Fruit fly (Drosophila melanogaster) whole organism, embryonic: ENCODE data around the gene Mettl5.

Experiments
- Ada2b ChIP-seq: fragments of 200-800 bp; sonication (Bioruptor generic); IDR thresholded peaks from 2 replicates; pipeline ENCODE4 v1.3.6; 2022; ENCODE audit warnings: missing biosample characterization, missing genetic modification characterization
- Bgb ChIP-seq: fragments of 200-800 bp; sonication (Bioruptor generic); IDR thresholded peaks from 2 replicates; pipeline ENCODE4 v1.3.6; 2022; ENCODE audit warnings: missing biosample characterization, missing genetic modification characterization; ENCODE audit not compliant: partially characterized antibody
- CG10462 ChIP-seq: fragments of 200-800 bp; sonication (Bioruptor generic); optimal IDR thresholded peaks from 2 replicates; lab custom pipeline; 2016; ENCODE audit warnings: missing biosample characterization, missing genetic modification characterization
- CG10979 ChIP-seq: fragments of 200-800 bp; sonication (Bioruptor generic); optimal IDR thresholded peaks from 2 replicates; lab custom pipeline; 2018; ENCODE audit warnings: missing biosample characterization, mild to moderate bottlenecking, missing genetic modification characterization, moderate library complexity
- CG13424 ChIP-seq: fragments of 200-800 bp; sonication (Bioruptor generic); optimal IDR thresholded peaks from 2 replicates; lab custom pipeline; 2019; ENCODE audit warnings: missing biosample characterization, mild to moderate bottlenecking, missing genetic modification characterization, moderate library complexity
- CG14710 ChIP-seq: fragments of 200-800 bp; sonication (Bioruptor generic); optimal IDR thresholded peaks from 3 replicates; lab custom pipeline; 2019; ENCODE audit warnings: missing biosample characterization, mild to moderate bottlenecking, missing genetic modification characterization, moderate library complexity
- CG15011 ChIP-seq: fragments of 200-800 bp; sonication (Bioruptor generic); optimal IDR thresholded peaks from 3 replicates; lab custom pipeline; 2018; ENCODE audit warnings: missing biosample characterization, mild to moderate bottlenecking, missing genetic modification characterization
- CG1603 ChIP-seq: fragments of 200-800 bp; sonication (Bioruptor generic); optimal IDR thresholded peaks from 2 replicates; lab custom pipeline; 2019; ENCODE audit warnings: missing biosample characterization, mild to moderate bottlenecking, missing genetic modification characterization, moderate library complexity
- CG3163 ChIP-seq: fragments of 200-800 bp; sonication (Bioruptor generic); optimal IDR thresholded peaks from 3 replicates; lab custom pipeline; 2016; ENCODE audit warnings: missing biosample characterization, missing genetic modification characterization
- CG3407 ChIP-seq: fragments of 200-800 bp; sonication (Bioruptor generic); optimal IDR thresholded peaks from 2 replicates; lab custom pipeline; 2018; ENCODE audit warnings: missing biosample characterization, mild to moderate bottlenecking, missing genetic modification characterization
- CG3847 ChIP-seq: fragments of 200-800 bp; sonication (Bioruptor generic); IDR thresholded peaks from 2 replicates; pipeline ENCODE4 v1.3.6; 2022; ENCODE audit warnings: missing biosample characterization, missing genetic modification characterization
- CG4282 ChIP-seq: fragments of 200-800 bp; sonication (Bioruptor generic); optimal IDR thresholded peaks from 2 replicates; lab custom pipeline; 2016; ENCODE audit warnings: missing biosample characterization, missing genetic modification characterization
- CG4360 ChIP-seq: fragments of 200-800 bp; sonication (Bioruptor generic); IDR thresholded peaks from 2 replicates; pipeline ENCODE4 v1.3.6; 2022; ENCODE audit warnings: missing biosample characterization, missing genetic modification characterization
- CG5180 ChIP-seq: fragments of 200-800 bp; sonication (Bioruptor generic); optimal IDR thresholded peaks from 3 replicates; lab custom pipeline; 2017; ENCODE audit warnings: missing biosample characterization, missing genetic modification characterization, mild to moderate bottlenecking, moderate library complexity, missing genetic modification reagents
- CG5953 ChIP-seq: fragments of 200-800 bp; sonication (Bioruptor generic); IDR thresholded peaks from 2 replicates; pipeline ENCODE4 v1.3.6; 2022; ENCODE audit warnings: missing biosample characterization, missing genetic modification characterization
- CG6254 ChIP-seq: fragments of 200-800 bp; sonication (Bioruptor generic); optimal IDR thresholded peaks from 3 replicates; lab custom pipeline; 2017; ENCODE audit warnings: mild to moderate bottlenecking, missing biosample characterization, missing genetic modification reagents, missing genetic modification characterization
- CG6683 ChIP-seq: fragments of 200-800 bp; sonication (Bioruptor generic); optimal IDR thresholded peaks from 2 replicates; lab custom pipeline; 2017; ENCODE audit warnings: missing biosample characterization, mild to moderate bottlenecking, missing genetic modification characterization, missing genetic modification reagents
- CG7928 ChIP-seq: fragments of 200-800 bp; sonication (Bioruptor generic); optimal IDR thresholded peaks from 2 replicates; lab custom pipeline; 2017; ENCODE audit warnings: missing biosample characterization, mild to moderate bottlenecking, missing genetic modification characterization
- CG8924 ChIP-seq: fragments of 200-800 bp; optimal IDR thresholded peaks from 3 replicates; lab custom pipeline; 2019; ENCODE audit warnings: missing biosample characterization, mild to moderate bottlenecking, missing genetic modification characterization, moderate library complexity
- Deaf1 ChIP-seq: fragments of 200-800 bp; optimal IDR thresholded peaks from 3 replicates; lab custom pipeline; 2019; ENCODE audit warnings: missing biosample characterization, mild to moderate bottlenecking, missing genetic modification characterization, moderate library complexity
- Dip3 ChIP-seq: fragments of 200-800 bp; sonication (Bioruptor generic); optimal IDR thresholded peaks from 3 replicates; lab custom pipeline; 2016; ENCODE audit warnings: missing biosample characterization, missing genetic modification characterization
- Ets65A ChIP-seq: fragments of 200-800 bp; sonication (Bioruptor generic); peaks from one replicate; lab custom pipeline; 2016; ENCODE audit warnings: missing biosample characterization, missing genetic modification characterization
- Fer2 ChIP-seq: fragments of 200-800 bp; sonication (Bioruptor generic); optimal IDR thresholded peaks from 2 replicates; lab custom pipeline; 2018; ENCODE audit warnings: missing biosample characterization, mild to moderate bottlenecking, missing genetic modification characterization, moderate library complexity
- HLH3B ChIP-seq: fragments of 200-800 bp; sonication (Bioruptor generic); IDR thresholded peaks from 2 replicates; pipeline ENCODE4 v1.3.6; 2022; ENCODE audit warnings: missing biosample characterization, missing genetic modification characterization
- Hr39 ChIP-seq: fragments of >200 bp; optimal IDR thresholded peaks from 2 replicates; lab custom pipeline; 2017
- MESR4 ChIP-seq: fragments of 200-800 bp; sonication (Bioruptor generic); optimal IDR thresholded peaks from 2 replicates; lab custom pipeline; 2018; ENCODE audit warnings: missing biosample characterization, mild to moderate bottlenecking, missing genetic modification characterization, moderate library complexity
- MTF-1 ChIP-seq: fragments of 200-800 bp; sonication (Bioruptor generic); optimal IDR thresholded peaks from 2 replicates; lab custom pipeline; 2018; ENCODE audit warnings: missing biosample characterization, mild to moderate bottlenecking, missing genetic modification characterization, borderline replicate concordance
- Med ChIP-seq: fragments of 200-800 bp; sonication (Bioruptor generic); peaks from one replicate; lab custom pipeline; 2016; ENCODE audit warnings: missing biosample characterization, missing genetic modification characterization, mild to moderate bottlenecking, inconsistent platforms, moderate library complexity
- Meics ChIP-seq: fragments of 200-800 bp; sonication (Bioruptor generic); optimal IDR thresholded peaks from 2 replicates; lab custom pipeline; 2017; ENCODE audit warnings: missing biosample characterization, mild to moderate bottlenecking, missing genetic modification characterization
- Mrtf ChIP-seq: fragments of 200-800 bp; sonication (Bioruptor generic); IDR thresholded peaks from 3 replicates; pipeline ENCODE4 v1.3.6; 2022; ENCODE audit warnings: missing biosample characterization, missing genetic modification characterization
- NC2β ChIP-seq: fragments of 200-800 bp; sonication (Bioruptor generic); optimal IDR thresholded peaks from 2 replicates; lab custom pipeline; 2016; ENCODE audit warnings: missing biosample characterization, missing genetic modification characterization
- Neu2 ChIP-seq: fragments of 200-800 bp; sonication (Bioruptor generic); optimal IDR thresholded peaks from 3 replicates; lab custom pipeline; 2016; ENCODE audit warnings: missing biosample characterization, missing genetic modification characterization, borderline replicate concordance
- NfI ChIP-seq: fragments of 200-800 bp; sonication (Bioruptor generic); optimal IDR thresholded peaks from 3 replicates; lab custom pipeline; 2018; ENCODE audit warnings: missing biosample characterization, mild to moderate bottlenecking, missing genetic modification characterization, moderate library complexity
- Optix ChIP-seq: fragments of 200-800 bp; sonication (Bioruptor generic); IDR thresholded peaks from 3 replicates; pipeline ENCODE4 v1.3.6; 2022; ENCODE audit warnings: missing biosample characterization, missing genetic modification characterization
- Ravus ChIP-seq: fragments of 200-800 bp; sonication (Bioruptor generic); IDR thresholded peaks from 2 replicates; pipeline ENCODE4 v1.3.6; 2022; ENCODE audit warnings: missing biosample characterization, missing genetic modification characterization
- Sox100B ChIP-seq: fragments of 200-800 bp; sonication (Bioruptor generic); optimal IDR thresholded peaks from 3 replicates; lab custom pipeline; 2018; ENCODE audit warnings: missing biosample characterization, mild to moderate bottlenecking, missing genetic modification characterization
- Spps ChIP-seq: fragments of 200-800 bp; sonication (Bioruptor generic); optimal IDR thresholded peaks from 2 replicates; lab custom pipeline; 2018; ENCODE audit warnings: missing biosample characterization, mild to moderate bottlenecking, missing genetic modification characterization
- TFAM ChIP-seq: fragments of 200-800 bp; sonication (Bioruptor generic); optimal IDR thresholded peaks from 2 replicates; lab custom pipeline; 2017; ENCODE audit warnings: missing biosample characterization, missing genetic modification characterization, inconsistent platforms
- Tbp ChIP-seq: fragments of >200 bp; optimal IDR thresholded peaks from 2 replicates; lab custom pipeline; 2018; ENCODE audit warnings: missing biosample characterization, missing genetic modification characterization
- Trl ChIP-seq, 3 experiments: fragments of >200 bp in 2 of 3; fragments of 200-800 bp in 1 of 3; sonication (Bioruptor generic) in 1 of 3; optimal IDR thresholded peaks; 2 replicates in 1 of 3; 3 replicates in 2 of 3; lab custom pipeline; 2016 to 2017; ENCODE audit warnings: missing biosample characterization in 1 of 3, missing genetic modification characterization in 1 of 3
- YL-1 ChIP-seq: fragments of 200-800 bp; sonication (Bioruptor generic); optimal IDR thresholded peaks from 3 replicates; lab custom pipeline; 2017; ENCODE audit warnings: missing biosample characterization, mild to moderate bottlenecking, missing genetic modification characterization
- disco-r ChIP-seq: fragments of 200-800 bp; sonication (Bioruptor generic); optimal IDR thresholded peaks from 2 replicates; lab custom pipeline; 2016; ENCODE audit warnings: missing biosample characterization, missing genetic modification characterization
- gsb ChIP-seq: fragments of 200-800 bp; sonication (Bioruptor generic); IDR thresholded peaks from 2 replicates; pipeline ENCODE4 v1.3.6; 2022; ENCODE audit warnings: missing biosample characterization, missing genetic modification characterization
- pum ChIP-seq: fragments of 200-800 bp; sonication (Bioruptor generic); optimal IDR thresholded peaks from 2 replicates; lab custom pipeline; 2016; ENCODE audit warnings: missing biosample characterization, missing genetic modification characterization
- slbo ChIP-seq: fragments of 200-800 bp; sonication (Bioruptor generic); IDR thresholded peaks from 2 replicates; pipeline ENCODE4 v1.3.6; 2022; ENCODE audit warnings: missing biosample characterization, missing genetic modification characterization
- stwl ChIP-seq: fragments of 200-800 bp; sonication (Bioruptor generic); optimal IDR thresholded peaks from 3 replicates; lab custom pipeline; 2018; ENCODE audit warnings: missing biosample characterization, mild to moderate bottlenecking, missing genetic modification characterization, moderate library complexity
- tgo ChIP-seq: fragments of 200-800 bp; sonication (Bioruptor generic); IDR thresholded peaks from 3 replicates; pipeline ENCODE4 v1.3.6; 2022; ENCODE audit warnings: missing biosample characterization, missing genetic modification characterization
- twi ChIP-seq: fragments of 200-800 bp; optimal IDR thresholded peaks from 2 replicates; lab custom pipeline; 2019; ENCODE audit warnings: missing biosample characterization, mild to moderate bottlenecking, missing genetic modification characterization, moderate library complexity
- unpg ChIP-seq: fragments of 200-800 bp; sonication (Bioruptor generic); optimal IDR thresholded peaks from 3 replicates; lab custom pipeline; 2018; ENCODE audit warnings: missing biosample characterization, mild to moderate bottlenecking, missing genetic modification characterization, moderate library complexity
- usp ChIP-seq: fragments of >200 bp; optimal IDR thresholded peaks from 2 replicates; lab custom pipeline; 2017; ENCODE audit warnings: missing biosample characterization, missing genetic modification characterization
- vfl ChIP-seq: fragments of 200-800 bp; sonication (Bioruptor generic); optimal IDR thresholded peaks from 2 replicates; lab custom pipeline; 2016; ENCODE audit warnings: missing biosample characterization, missing genetic modification characterization
- wor ChIP-seq: fragments of 200-800 bp; sonication (Bioruptor generic); IDR thresholded peaks from 2 replicates; pipeline ENCODE4 v1.3.6; 2022; ENCODE audit warnings: missing biosample characterization, missing genetic modification characterization

Mettl5 gene

dm6 chr3L:19261213-19261612, 2.4 kb upstream of the Mettl5 start, which contains the start of gene Bet1 (continued):
- TF ChIP-seq Ada2b (GFP tag; lab: Robert Waterston, UW) (no peak), pum (GFP tag; lab: Kevin White, UChicago) (no peak), CG15011 (GFP tag; lab: Kevin White, UChicago) (no peak), HLH3B (GFP tag; lab: Robert Waterston, UW) (no peak), CG1603 (no peak), Optix (peak; percentile 38; the same call in 1 of the 3 replicates), CG10462 (GFP tag; lab: Kevin White, UChicago) (no peak), Meics (GFP tag; lab: Kevin White, UChicago) (no peak), stwl (tag; lab: Kevin White, UChicago) (peak; percentile 53), CG10979 (tag; lab: Kevin White, UChicago) (no peak), CG4360 (GFP tag; lab: Robert Waterston, UW) (no peak), CG7928 (GFP tag; lab: Kevin White, UChicago) (no peak), usp (GFP tag; lab: Kevin White, UChicago) (no peak), CG13424 (no peak), Fer2 (tag; lab: Kevin White, UChicago) (no peak), Neu2 (GFP tag; lab: Kevin White, UChicago) (no peak), Tbp (GFP tag; lab: Kevin White, UChicago) (no peak), CG3847 (0 out of 2 replicates have a peak, but pooled peaks have one; percentile 24), NC2β (GFP tag; lab: Kevin White, UChicago) (no peak), CG8924 (no peak), MESR4 (GFP tag; lab: Kevin White, UChicago) (peak; percentile 54), CG6254 (no peak), Med (GFP tag; lab: Kevin White, UChicago) (peak; percentile 55), Trl (optimal IDR thresholded peaks at IDR 0.05; lab: Kevin White, UChicago) (no peak), Trl (GFP tag; optimal IDR thresholded peaks at IDR 0.05; lab: Kevin White, UChicago) (no peak), CG14710 (tag; lab: Kevin White, UChicago) (no peak), CG4282 (GFP tag; lab: Kevin White, UChicago) (no peak), Sox100B (GFP tag; lab: Kevin White, UChicago) (no peak), Bgb (GFP tag; lab: Robert Waterston, UW) (no peak), MTF-1 (GFP tag; lab: Kevin White, UChicago) (no peak), gsb (GFP tag; lab: Robert Waterston, UW) (no peak), Ravus (no peak), TFAM (no peak), slbo (GFP tag; lab: Robert Waterston, UW) (peak; percentile 58), Ets65A (no peak), Dip3 (GFP tag; lab: Kevin White, UChicago) (no peak), disco-r (GFP tag; lab: Kevin White, UChicago) (no peak), tgo (GFP tag; lab: Robert Waterston, UW) (no peak), unpg (no peak), CG3163 (GFP tag; lab: Kevin White, UChicago) (no peak), CG5953 (GFP tag; lab: Robert Waterston, UW) (no peak), twi (tag; lab: Kevin White, UChicago) (no peak), vfl (GFP tag; lab: Kevin White, UChicago) (no peak), CG3407 (no peak), YL-1 (peak; percentile 21), Deaf1 (tag; lab: Kevin White, UChicago) (no peak), Hr39 (lab: Kevin White, UChicago) (no peak), wor (GFP tag; lab: Robert Waterston, UW) (no peak), NfI (GFP tag; lab: Kevin White, UChicago) (peak; percentile 25), Spps (tag; lab: Kevin White, UChicago) (no peak), CG5180 (GFP tag; lab: Kevin White, UChicago) (no peak), CG6683 (GFP tag; lab: Kevin White, UChicago) (no peak), Mrtf (GFP tag; lab: Robert Waterston, UW) (no peak)
